Worm (Caenorhabditis elegans): Measurements from ENCODE around the gene F38A5.2.

F38A5.2 gene

ce11 chrIV:6574343-6574742 is 10.9 kb downstream of the F38A5.2 start:
- TF ChIP-seq nhr-71 (tag; optimal IDR thresholded peaks at IDR 0.05) (peak; percentile 26), mep-1 (tag; optimal IDR thresholded peaks at IDR 0.05) (no peak), pqm-1 (tag; optimal IDR thresholded peaks at IDR 0.05) (no peak), ama-1 (optimal IDR thresholded peaks at IDR 0.05) (no peak), elt-2 (tag; optimal IDR thresholded peaks at IDR 0.05) (no peak), Y116A8C.19 (tag; optimal IDR thresholded peaks at IDR 0.05; ENCODE audit: borderline replicate concordance) (no peak), lin-35 (GFP tag; optimal IDR thresholded peaks at IDR 0.05) (peak in 1 of 2 experiments; percentile 31), blmp-1 (tag; optimal IDR thresholded peaks at IDR 0.05) (no peak), sptf-1 (tag; optimal IDR thresholded peaks at IDR 0.05) (no peak), ceh-82 (tag; optimal IDR thresholded peaks at IDR 0.05) (peak in 1 of 3 experiments; percentile 20), dsc-1 (tag; optimal IDR thresholded peaks at IDR 0.05) (peak; percentile 9), efl-1 (optimal IDR thresholded peaks at IDR 0.05) (peak in 1 of 2 experiments; percentile 18), efl-1 (GFP tag; optimal IDR thresholded peaks at IDR 0.05 in 1 of 2) (no peak), snu-23 (GFP tag; optimal IDR thresholded peaks at IDR 0.05) (no peak), sup-37 (GFP tag; optimal IDR thresholded peaks at IDR 0.05) (no peak), unc-30 (tag; optimal IDR thresholded peaks at IDR 0.05) (no peak)

- TF ChIP-seq efl-1 (optimal IDR thresholded peaks at IDR 0.05) (no peak), efl-1 (GFP tag; optimal IDR thresholded peaks at IDR 0.05 in 1 of 2) (peak in 1 of 2 experiments; percentile 84), ztf-4 (tag; optimal IDR thresholded peaks at IDR 0.05) (no peak), snu-23 (GFP tag; optimal IDR thresholded peaks at IDR 0.05) (peak; percentile 4), lin-13 (GFP tag; optimal IDR thresholded peaks at IDR 0.05) (no peak), jun-1 (tag; optimal IDR thresholded peaks at IDR 0.05) (no peak), ceh-63 (GFP tag; optimal IDR thresholded peaks at IDR 0.05) (no peak), ama-1 (optimal IDR thresholded peaks at IDR 0.05) (no peak), lin-14 (GFP tag; optimal IDR thresholded peaks at IDR 0.05) (no peak), lin-39 (tag; optimal IDR thresholded peaks at IDR 0.05) (no peak), efl-3 (GFP tag; optimal IDR thresholded peaks at IDR 0.05) (no peak)
Measured at ce11 chrIV:6572655-6573054, 12.5 kb downstream of the F38A5.2 start.

- TF ChIP-seq mep-1 (tag; optimal IDR thresholded peaks at IDR 0.05), result no peak
- TF ChIP-seq zip-4 (GFP tag; optimal IDR thresholded peaks at IDR 0.05), result no peak
- TF ChIP-seq ceh-82 (tag; optimal IDR thresholded peaks at IDR 0.05), result no peak
- TF ChIP-seq isw-1 (GFP tag; IDR thresholded peaks at IDR 0.05), result no peak
- TF ChIP-seq nhr-84 (tag; optimal IDR thresholded peaks at IDR 0.05), result no peak
- no peak for TF ChIP-seq lin-14 (GFP tag; optimal IDR thresholded peaks at IDR 0.05)
- TF ChIP-seq dpl-1 (GFP tag; optimal IDR thresholded peaks at IDR 0.05), result no peak
- TF ChIP-seq fkh-8 (tag; optimal IDR thresholded peaks at IDR 0.05), result no peak
- TF ChIP-seq egl-27 (tag; optimal IDR thresholded peaks at IDR 0.05), result no peak
- no peak for TF ChIP-seq elt-3 (tag; optimal IDR thresholded peaks at IDR 0.05)
- no peak for TF ChIP-seq nhr-20 (tag; optimal IDR thresholded peaks at IDR 0.05)
- no peak for TF ChIP-seq lin-15B (tag; optimal IDR thresholded peaks at IDR 0.05)
- no peak for TF ChIP-seq tbx-2 (tag; optimal IDR thresholded peaks at IDR 0.05)
Measured at ce11 chrIV:6572238-6572637, 13.0 kb downstream of the F38A5.2 start, which contains the start of gene bicd-1. Gene bicd-1, minus strand, starts transcription at chrIV:6572338.

ce11 chrIV:6565605-6566004 is 19.6 kb downstream of the F38A5.2 start:
- no peak for TF ChIP-seq nhr-47 (tag; optimal IDR thresholded peaks at IDR 0.05)
- TF ChIP-seq swsn-7 (tag; optimal IDR thresholded peaks at IDR 0.05), result no peak
- no peak for TF ChIP-seq lir-3 (tag; optimal IDR thresholded peaks at IDR 0.05; ENCODE audit: poor library complexity)
- TF ChIP-seq irx-1 (tag; optimal IDR thresholded peaks at IDR 0.05), result no peak
- TF ChIP-seq C34B4.2 (tag; optimal IDR thresholded peaks at IDR 0.05), result no peak
- TF ChIP-seq snpc-4 (tag; optimal IDR thresholded peaks at IDR 0.05), result peak; percentile 13
- no peak for TF ChIP-seq unc-62 (GFP tag; optimal IDR thresholded peaks at IDR 0.05)
- TF ChIP-seq ces-1 (GFP tag; optimal IDR thresholded peaks at IDR 0.05), result no peak

Data from whole organism, L1 larva.